Fruit fly (Drosophila melanogaster): ENCODE data around the gene EMC2B.

Gene EMC2B

DNA sequence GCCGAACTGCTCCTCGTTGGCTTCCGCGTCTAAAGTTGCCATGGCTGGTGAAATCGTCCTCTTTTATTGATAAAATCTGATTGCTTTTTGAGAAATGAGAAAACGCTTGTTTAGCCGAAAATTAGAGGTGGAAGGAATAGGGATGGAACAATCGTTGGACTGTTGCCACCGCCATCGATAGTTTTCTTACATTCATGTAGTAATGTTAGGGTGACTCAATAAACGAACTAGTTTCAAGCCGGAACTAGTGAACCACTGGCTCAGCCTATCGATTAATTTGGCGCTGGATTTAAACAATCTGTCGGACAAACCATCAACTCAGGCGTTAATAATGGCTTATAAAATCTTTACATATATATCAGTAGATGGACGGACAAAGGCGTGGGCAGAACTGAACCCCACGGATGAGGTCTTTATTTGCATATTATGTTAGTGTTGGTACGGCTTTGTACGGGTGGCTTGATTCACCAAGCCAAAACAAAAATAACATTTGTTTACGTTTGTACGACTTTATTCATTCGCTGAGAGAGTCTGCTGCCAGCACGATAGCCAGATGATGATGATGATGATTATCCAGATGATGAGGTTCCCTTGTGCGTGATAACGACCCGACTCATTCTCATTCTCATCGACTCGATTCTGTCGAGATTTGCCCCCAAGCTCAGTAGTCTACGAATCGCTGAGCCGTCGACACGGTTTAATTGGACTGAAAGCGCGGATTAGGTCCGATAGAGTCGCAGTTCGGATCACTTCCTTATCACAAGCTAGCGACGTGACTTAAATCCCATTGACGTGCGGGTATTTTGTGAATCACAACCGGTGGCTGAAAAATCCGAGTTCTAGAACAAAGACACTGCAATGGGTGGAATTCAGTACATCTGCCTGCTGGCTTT is 10.8 kb upstream of the EMC2B start, which contains the start of the genes Sf3a1 and Irc (continued):
- TF ChIP-seq CG4617 (GFP tag; optimal IDR thresholded peaks at IDR 0.05; ENCODE audit: borderline replicate concordance), result peak; percentile 90
- peak; percentile 20 for TF ChIP-seq Mad (GFP tag; optimal IDR thresholded peaks at IDR 0.05)
- no peak for TF ChIP-seq CG16815 (GFP tag; optimal IDR thresholded peaks at IDR 0.05)
- no peak for TF ChIP-seq Nf-YB (GFP tag; optimal IDR thresholded peaks at IDR 0.05)
- peak; percentile 71; the same call in 1 of the 3 replicates for TF ChIP-seq CG2199 (GFP tag; IDR thresholded peaks at IDR 0.05)
- no peak; the same call in 1 of the 2 replicates for TF ChIP-seq lmd (GFP tag; IDR thresholded peaks at IDR 0.05)
- no peak for TF ChIP-seq CG10209 (GFP tag; optimal IDR thresholded peaks at IDR 0.05)
- TF ChIP-seq CG12769 (tag; optimal IDR thresholded peaks at IDR 0.05), result peak; percentile 65
- no peak for TF ChIP-seq CrebB (tag; optimal IDR thresholded peaks at IDR 0.05)
- TF ChIP-seq CG32772 (GFP tag; IDR thresholded peaks at IDR 0.05), result no peak
- no peak for TF ChIP-seq Atf3 (GFP tag; optimal IDR thresholded peaks at IDR 0.05)
- TF ChIP-seq CG31388 (GFP tag; optimal IDR thresholded peaks at IDR 0.05), result no peak
- TF ChIP-seq CG15073 (GFP tag; optimal IDR thresholded peaks at IDR 0.05), result no peak
- TF ChIP-seq pum (GFP tag; optimal IDR thresholded peaks at IDR 0.05), result peak; percentile 7
- peak; percentile 90 for TF ChIP-seq CG7963 (GFP tag; IDR thresholded peaks at IDR 0.05; ENCODE audit: partially characterized antibody)
- TF ChIP-seq NC2β (GFP tag; optimal IDR thresholded peaks at IDR 0.05), result peak; percentile 55
- TF ChIP-seq abd-A (tag; optimal IDR thresholded peaks at IDR 0.05), result no peak
- no peak; the same call in 1 of the 2 replicates for TF ChIP-seq Ada2b (GFP tag; IDR thresholded peaks at IDR 0.05)
- TF ChIP-seq sug (tag; optimal IDR thresholded peaks at IDR 0.05), result peak; percentile 50
- TF ChIP-seq chm (GFP tag; IDR thresholded peaks at IDR 0.05), result peak; percentile 5; the same call in 1 of the 2 replicates
- TF ChIP-seq disco-r (GFP tag; optimal IDR thresholded peaks at IDR 0.05), result no peak
- TF ChIP-seq MTF-1 (GFP tag; optimal IDR thresholded peaks at IDR 0.05; ENCODE audit: borderline replicate concordance), result no peak
- peak; percentile 44 for TF ChIP-seq dm (GFP tag; optimal IDR thresholded peaks at IDR 0.05)
- TF ChIP-seq ssp (GFP tag; IDR thresholded peaks at IDR 0.05), result peak; percentile 25; the same call in 1 of the 2 replicates
- TF ChIP-seq vfl (GFP tag; optimal IDR thresholded peaks at IDR 0.05), result peak; percentile 62
- no peak for TF ChIP-seq CG6272 (GFP tag; IDR thresholded peaks at IDR 0.05)
- no peak for TF ChIP-seq caup (GFP tag; optimal IDR thresholded peaks at IDR 0.05; ENCODE audit: severe bottlenecking)
- peak; percentile 89 for TF ChIP-seq Dref (GFP tag; IDR thresholded peaks at IDR 0.05)
- peak; percentile 93 for TF ChIP-seq Doc3 (GFP tag; IDR thresholded peaks at IDR 0.05; ENCODE audit: partially characterized antibody)
- peak; percentile 25 for TF ChIP-seq Dad (GFP tag; optimal IDR thresholded peaks at IDR 0.05)
- TF ChIP-seq ato (GFP tag; IDR thresholded peaks at IDR 0.05; ENCODE audit: partially characterized antibody), result peak; percentile 94
- TF ChIP-seq CG7987 (GFP tag; optimal IDR thresholded peaks at IDR 0.05), result peak; percentile 78
- TF ChIP-seq CG17802 (tag; optimal IDR thresholded peaks at IDR 0.05), result no peak
- TF ChIP-seq Gug (GFP tag; IDR thresholded peaks at IDR 0.05), result no peak; the same call in 3 of the 4 replicates
- TF ChIP-seq Gsc (GFP tag; IDR thresholded peaks at IDR 0.05), result no peak
- peak; percentile 96 for TF ChIP-seq Dll (GFP tag; IDR thresholded peaks at IDR 0.05; ENCODE audit: partially characterized antibody)
- TF ChIP-seq CG32532 (GFP tag; IDR thresholded peaks at IDR 0.05), result peak; percentile 46
- peak; percentile 79 for TF ChIP-seq CG2116 (GFP tag; optimal IDR thresholded peaks at IDR 0.05)
- peak; percentile 0 for TF ChIP-seq BtbVII (GFP tag; optimal IDR thresholded peaks at IDR 0.05)
- TF ChIP-seq CG1529 (GFP tag; optimal IDR thresholded peaks at IDR 0.05), result no peak
- TF ChIP-seq Adf1 (GFP tag; IDR thresholded peaks at IDR 0.05), result no peak
- no peak for TF ChIP-seq CG8388 (GFP tag; optimal IDR thresholded peaks at IDR 0.05)
- TF ChIP-seq dysf (GFP tag; IDR thresholded peaks at IDR 0.05), result no peak
- no peak for TF ChIP-seq CG18764 (GFP tag; optimal IDR thresholded peaks at IDR 0.05)
- no peak for TF ChIP-seq nau (GFP tag; optimal IDR thresholded peaks at IDR 0.05)
- TF ChIP-seq D (optimal IDR thresholded peaks at IDR 0.05), result no peak
- TF ChIP-seq D (GFP tag; optimal IDR thresholded peaks at IDR 0.05), result no peak
- TF ChIP-seq Mrtf (GFP tag; IDR thresholded peaks at IDR 0.05), result no peak
- no peak for TF ChIP-seq CG11696 (GFP tag; IDR thresholded peaks at IDR 0.05)
